Worm (Caenorhabditis elegans) whole organism, midembryonic: Measurements from ENCODE around the gene C40H1.7.

Experiments
- T22C8.4 ChIP-seq: fragments of 200-800 bp; sonication (Bioruptor generic); IDR thresholded peaks from 2 replicates; pipeline ENCODE4 v1.3.6; 2022; ENCODE audit warnings: missing genetic modification characterization, missing compliant biosample characterization
- cog-1 ChIP-seq: sonication (generic microtip); optimal IDR thresholded peaks from 2 replicates; lab custom pipeline; 2016; ENCODE audit warnings: missing genetic modification characterization, missing compliant biosample characterization
- flt-1 ChIP-seq: fragments of 200-800 bp; sonication (Bioruptor generic); IDR thresholded peaks from 2 replicates; pipeline ENCODE4 v1.3.6; 2022; ENCODE audit warnings: missing genetic modification characterization, missing compliant biosample characterization
- klf-2 ChIP-seq: fragments of 200-800 bp; sonication (Bioruptor generic); conservative IDR thresholded peaks from 2 replicates; pipeline ENCODE4 v1.3.6; 2022; ENCODE audit warnings: missing genetic modification reagents, missing genetic modification characterization, missing compliant biosample characterization
- med-1 ChIP-seq: sonication (generic microtip); optimal IDR thresholded peaks from 2 replicates; lab custom pipeline; 2017; ENCODE audit warnings: missing genetic modification characterization, mild to moderate bottlenecking, missing compliant biosample characterization, antibody characterized with exemption, missing genetic modification reagents; ENCODE audit not compliant: insufficient read depth
- ref-1 ChIP-seq: fragments of 200-800 bp; sonication (Bioruptor generic); conservative IDR thresholded peaks from 2 replicates; pipeline ENCODE4 v1.3.6; 2022; ENCODE audit warnings: missing genetic modification reagents, missing genetic modification characterization, missing compliant biosample characterization
- tab-1 ChIP-seq: fragments of 200-800 bp; sonication (Bioruptor generic); IDR thresholded peaks from 2 replicates; pipeline ENCODE4 v1.3.6; 2022; ENCODE audit warnings: missing genetic modification characterization, missing compliant biosample characterization
- ztf-23 ChIP-seq: fragments of 200-800 bp; sonication (Bioruptor generic); IDR thresholded peaks from 2 replicates; pipeline ENCODE4 v1.3.6; 2022; ENCODE audit warnings: missing genetic modification reagents, missing genetic modification characterization, missing compliant biosample characterization
- ztf-29 ChIP-seq: fragments of 200-800 bp; sonication (Bioruptor generic); IDR thresholded peaks from 2 replicates; pipeline ENCODE4 v1.3.6; 2022; ENCODE audit warnings: missing genetic modification reagents, missing genetic modification characterization, missing compliant biosample characterization

Gene C40H1.7

DNA sequence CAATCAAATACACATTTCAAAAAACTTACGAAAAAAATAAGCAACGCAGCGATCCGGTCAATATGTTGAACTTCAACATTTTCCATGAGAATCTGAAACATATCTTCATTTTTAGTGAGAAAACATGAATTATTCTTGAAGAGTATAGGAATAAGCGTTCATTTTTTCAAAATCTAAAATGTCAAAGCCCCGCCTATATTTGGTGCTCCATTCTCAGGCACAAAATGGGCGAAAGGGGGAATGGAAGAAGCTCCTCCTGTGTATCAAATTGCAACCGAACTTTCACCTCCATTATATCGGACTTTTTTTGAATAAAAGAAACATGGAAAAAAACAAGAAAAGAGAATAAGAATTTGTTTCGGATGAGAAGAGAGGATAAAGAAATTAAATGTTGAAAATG lies 18.2 kb upstream of the C40H1.7 start, which contains the start of gene srx-45:
Gene srx-45 (minus strand): TSS at position 101 of the 400 bp plus-strand sequence.
- TF ChIP-seq ztf-23 (GFP tag; lab: Robert Waterston, UW) (no peak), ztf-29 (GFP tag; lab: Robert Waterston, UW) (no peak), med-1 (GFP tag; lab: Kevin White, UChicago) (no peak), tab-1 (no peak), T22C8.4 (GFP tag; lab: Robert Waterston, UW) (no peak), klf-2 (GFP tag; lab: Robert Waterston, UW) (no peak), ref-1 (GFP tag; lab: Robert Waterston, UW) (no peak), flt-1 (GFP tag; lab: Robert Waterston, UW) (no peak), cog-1 (no peak)

DNA sequence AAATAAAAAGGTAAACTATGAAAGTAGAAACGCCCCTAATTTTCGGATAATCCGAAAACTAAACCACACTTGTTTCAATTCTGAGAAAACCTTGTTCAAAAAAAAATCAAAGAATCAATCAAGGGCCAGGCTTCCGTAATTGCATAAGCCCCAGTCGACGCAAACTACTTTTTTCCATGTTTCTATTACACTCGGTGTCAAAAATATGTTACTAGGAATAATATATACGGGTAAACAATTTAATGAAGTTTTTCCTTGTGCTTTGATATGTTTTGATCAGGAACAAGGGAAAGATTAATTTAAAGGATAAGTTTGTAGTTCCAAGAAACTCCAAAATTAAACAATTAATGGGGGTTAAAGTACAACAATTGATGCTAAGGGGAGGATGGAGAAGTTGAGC lies 15.0 kb upstream of the C40H1.7 start:
- TF ChIP-seq cog-1: no peak
- no peak for TF ChIP-seq flt-1 (GFP tag; lab: Robert Waterston, UW)

DNA sequence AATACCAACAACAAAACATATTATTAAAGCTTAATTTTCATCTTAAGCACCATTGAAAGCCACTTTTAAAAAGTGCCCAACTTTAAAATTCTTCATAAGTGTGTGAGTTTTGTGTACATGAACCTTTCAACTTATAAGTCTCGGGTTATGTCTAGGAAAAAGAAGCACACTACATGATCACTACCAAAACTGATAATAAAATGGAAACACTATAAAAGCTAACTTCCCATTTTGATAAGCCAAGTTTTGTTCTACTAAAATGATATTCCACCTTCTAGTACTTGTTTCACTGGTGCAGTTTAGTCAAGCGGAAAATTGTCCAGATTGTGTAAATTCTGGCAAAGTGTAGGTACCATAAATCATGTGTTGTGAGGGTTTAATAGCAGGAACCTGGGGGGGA lies 10.3 kb upstream of the C40H1.7 start, which contains the start of gene C40H1.8:
Gene C40H1.8 (plus strand): TSS at position 242 of the 400 bp plus-strand sequence.
- TF ChIP-seq ztf-23 (GFP tag; lab: Robert Waterston, UW) (no peak), cog-1 (no peak), tab-1 (no peak), med-1 (GFP tag; lab: Kevin White, UChicago) (no peak), flt-1 (GFP tag; lab: Robert Waterston, UW) (no peak), T22C8.4 (GFP tag; lab: Robert Waterston, UW) (no peak), ztf-29 (GFP tag; lab: Robert Waterston, UW) (no peak), klf-2 (GFP tag; lab: Robert Waterston, UW) (no peak), ref-1 (GFP tag; lab: Robert Waterston, UW) (no peak)

DNA sequence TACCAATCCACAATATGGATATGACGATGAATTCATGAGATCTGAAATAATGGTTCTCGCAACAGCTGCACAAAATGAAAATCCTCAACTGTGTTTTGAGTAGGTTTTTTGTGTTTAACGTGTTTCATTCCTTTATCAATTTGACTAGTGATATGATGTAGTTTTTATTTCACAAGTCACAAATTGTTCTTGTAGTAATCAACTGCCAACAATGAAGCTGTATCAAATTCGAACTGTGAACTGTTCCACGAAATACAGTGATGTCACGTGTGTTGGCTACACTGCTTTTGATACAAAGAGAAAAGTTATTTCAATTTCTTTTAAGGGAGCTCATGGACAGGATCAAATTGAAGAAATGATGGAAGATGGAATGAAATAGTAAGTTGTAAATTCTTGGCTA lies 9.6 kb upstream of the C40H1.7 start:
- TF ChIP-seq ztf-29 (GFP tag; lab: Robert Waterston, UW) (no peak), cog-1 (no peak), flt-1 (GFP tag; lab: Robert Waterston, UW) (no peak), ztf-23 (GFP tag; lab: Robert Waterston, UW) (no peak), tab-1 (no peak), T22C8.4 (GFP tag; lab: Robert Waterston, UW) (no peak), ref-1 (GFP tag; lab: Robert Waterston, UW) (no peak), klf-2 (GFP tag; lab: Robert Waterston, UW) (no peak), med-1 (GFP tag; lab: Kevin White, UChicago) (no peak)

DNA sequence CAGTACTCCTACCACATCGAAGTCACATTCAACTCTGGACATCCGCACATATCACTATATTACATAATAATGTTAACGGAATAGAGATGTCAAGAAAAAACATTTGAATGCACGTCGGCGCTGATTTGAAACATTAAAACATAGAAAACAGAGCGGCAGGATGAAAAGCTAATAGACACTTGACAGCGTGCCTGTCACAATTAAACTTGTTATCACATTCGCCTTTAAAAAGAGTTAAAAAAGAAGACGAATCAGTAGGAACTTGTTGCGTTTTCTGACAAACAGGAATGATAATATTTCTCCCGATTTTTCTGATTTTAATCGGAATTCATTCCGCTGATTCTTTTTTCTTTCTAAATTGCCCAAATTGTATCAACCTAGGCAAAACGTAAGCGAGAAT lies 7.2 kb upstream of the C40H1.7 start:
- TF ChIP-seq flt-1 (GFP tag; lab: Robert Waterston, UW): no peak
- no peak for TF ChIP-seq cog-1
- TF ChIP-seq ref-1 (GFP tag; lab: Robert Waterston, UW): no peak
- TF ChIP-seq tab-1: no peak
- no peak for TF ChIP-seq med-1 (GFP tag; lab: Kevin White, UChicago)
- TF ChIP-seq klf-2 (GFP tag; lab: Robert Waterston, UW): no peak
- no peak for TF ChIP-seq T22C8.4 (GFP tag; lab: Robert Waterston, UW)
- no peak for TF ChIP-seq ztf-29 (GFP tag; lab: Robert Waterston, UW)
- TF ChIP-seq ztf-23 (GFP tag; lab: Robert Waterston, UW): no peak

DNA sequence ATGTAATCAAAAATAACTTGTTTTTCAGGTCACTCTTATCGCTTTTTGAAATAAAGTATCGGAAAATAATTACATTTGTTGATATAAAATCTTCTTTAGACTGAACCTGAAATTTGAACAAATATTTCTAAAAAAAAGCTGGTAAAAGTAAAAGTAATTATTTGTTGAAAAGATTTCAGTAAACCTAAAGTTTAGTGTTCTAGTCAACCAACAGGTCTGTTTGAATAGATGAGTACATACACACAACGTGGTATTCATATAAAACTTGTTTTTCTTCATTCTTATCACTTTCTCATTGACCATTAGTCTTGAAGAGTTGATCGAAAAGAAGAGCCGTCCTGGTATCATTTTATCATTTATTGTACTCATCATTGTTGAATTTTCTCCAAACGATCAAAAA lies 5.2 kb upstream of the C40H1.7 start, which contains the start of gene C40H1.9:
Gene C40H1.9 (plus strand): TSS at position 301 of the 400 bp plus-strand sequence.
- no peak for TF ChIP-seq ztf-29 (GFP tag; lab: Robert Waterston, UW)
- TF ChIP-seq flt-1 (GFP tag; lab: Robert Waterston, UW): no peak
- no peak for TF ChIP-seq ztf-23 (GFP tag; lab: Robert Waterston, UW)
- TF ChIP-seq T22C8.4 (GFP tag; lab: Robert Waterston, UW): no peak
- TF ChIP-seq ref-1 (GFP tag; lab: Robert Waterston, UW): no peak
- no peak for TF ChIP-seq cog-1
- no peak for TF ChIP-seq klf-2 (GFP tag; lab: Robert Waterston, UW)
- no peak for TF ChIP-seq med-1 (GFP tag; lab: Kevin White, UChicago)
- no peak for TF ChIP-seq tab-1

DNA sequence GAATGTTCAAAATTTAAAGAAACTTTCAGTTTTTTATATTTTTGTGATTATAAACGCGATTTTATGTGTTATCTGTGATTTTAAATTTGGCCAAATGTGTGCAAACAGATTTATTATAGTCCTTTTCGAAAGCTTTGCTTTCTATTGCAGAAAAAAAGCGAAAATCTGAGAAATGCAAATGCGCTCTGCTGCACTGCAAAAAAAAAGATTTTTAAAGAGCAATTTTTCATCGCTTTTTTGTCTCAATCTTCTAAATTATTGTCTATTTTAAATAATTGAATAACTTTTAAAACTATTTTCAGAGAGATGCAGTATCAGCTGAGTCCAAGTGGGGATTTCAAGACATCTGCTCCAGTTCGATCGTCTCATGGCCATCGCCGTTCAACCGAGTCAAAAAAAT lies 2.8 kb upstream of the C40H1.7 start, which contains the start of gene cpb-1:
Gene cpb-1 (plus strand): TSS at position 301 of the 400 bp plus-strand sequence.
- no peak for TF ChIP-seq ref-1 (GFP tag; lab: Robert Waterston, UW)
- TF ChIP-seq T22C8.4 (GFP tag; lab: Robert Waterston, UW): no peak

DNA sequence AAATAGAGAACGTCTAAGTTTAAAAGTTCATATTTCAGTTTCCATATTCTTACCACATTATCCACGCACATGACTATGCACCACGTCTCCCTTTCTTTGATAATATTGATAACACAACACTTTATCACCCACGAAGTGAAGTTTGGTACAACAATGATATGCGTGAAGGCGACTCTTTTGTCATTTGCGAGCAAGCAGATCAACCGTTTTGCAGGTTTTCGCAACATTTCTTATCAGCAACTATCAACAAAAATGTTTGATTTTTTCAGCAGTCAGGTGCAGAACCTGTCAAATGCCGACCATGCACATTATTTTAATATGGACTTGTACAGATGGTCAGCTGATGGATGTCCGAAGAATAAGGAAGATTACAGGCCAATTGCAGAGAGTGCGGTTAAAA lies 1.7 kb downstream of the C40H1.7 start:
- TF ChIP-seq ref-1 (GFP tag; lab: Robert Waterston, UW) (no peak), flt-1 (GFP tag; lab: Robert Waterston, UW) (no peak), med-1 (GFP tag; lab: Kevin White, UChicago) (no peak), ztf-23 (GFP tag; lab: Robert Waterston, UW) (no peak), ztf-29 (GFP tag; lab: Robert Waterston, UW) (no peak), cog-1 (no peak), tab-1 (no peak), T22C8.4 (GFP tag; lab: Robert Waterston, UW) (no peak), klf-2 (GFP tag; lab: Robert Waterston, UW) (no peak)

DNA sequence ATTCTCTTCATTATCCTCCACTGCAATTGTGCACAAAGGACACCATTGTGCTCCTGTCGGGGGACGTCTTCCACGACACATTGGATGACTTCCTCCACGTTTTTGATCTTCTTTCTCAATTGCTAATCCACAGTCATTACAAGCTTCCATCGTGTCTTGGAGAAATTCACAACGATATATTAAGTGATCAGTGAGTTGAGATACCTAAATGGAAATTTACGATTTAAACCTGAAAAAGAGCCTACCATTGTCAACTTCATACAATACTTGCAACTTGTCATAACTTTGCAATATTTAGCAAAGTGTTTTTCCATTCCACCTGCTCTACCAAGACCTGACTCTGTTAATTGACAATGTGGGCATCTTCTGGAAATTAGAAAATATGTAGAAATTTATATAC lies 3.1 kb downstream of the C40H1.7 start:
- TF ChIP-seq T22C8.4 (GFP tag; lab: Robert Waterston, UW): no peak
- TF ChIP-seq flt-1 (GFP tag; lab: Robert Waterston, UW): no peak
- no peak for TF ChIP-seq klf-2 (GFP tag; lab: Robert Waterston, UW)
- TF ChIP-seq ztf-29 (GFP tag; lab: Robert Waterston, UW): no peak
- no peak for TF ChIP-seq cog-1
- TF ChIP-seq ref-1 (GFP tag; lab: Robert Waterston, UW): no peak
- no peak for TF ChIP-seq ztf-23 (GFP tag; lab: Robert Waterston, UW)
- no peak for TF ChIP-seq tab-1
- TF ChIP-seq med-1 (GFP tag; lab: Kevin White, UChicago): no peak

DNA sequence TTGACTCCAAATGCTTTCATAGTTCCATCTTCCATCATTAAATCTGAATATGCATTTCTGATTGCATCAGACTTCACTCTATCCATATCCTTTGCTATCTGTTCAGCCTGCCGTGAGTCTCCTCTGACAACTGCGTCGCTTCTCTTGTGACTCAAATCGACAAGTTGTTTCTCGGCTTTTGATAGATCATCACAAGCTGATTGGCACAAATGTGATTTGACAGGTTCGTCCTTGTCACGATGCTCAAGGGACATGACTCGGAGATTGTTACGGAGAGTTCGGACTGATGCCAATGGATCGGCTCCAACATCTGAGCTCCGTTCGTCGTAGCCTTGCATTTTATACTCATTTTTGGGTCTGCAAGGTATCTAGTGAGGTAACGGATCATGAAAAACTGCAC lies 3.9 kb downstream of the C40H1.7 start:
- TF ChIP-seq flt-1 (GFP tag; lab: Robert Waterston, UW) (no peak), med-1 (GFP tag; lab: Kevin White, UChicago) (no peak), T22C8.4 (GFP tag; lab: Robert Waterston, UW) (no peak), ref-1 (GFP tag; lab: Robert Waterston, UW) (no peak), tab-1 (no peak), cog-1 (no peak), ztf-23 (GFP tag; lab: Robert Waterston, UW) (no peak), ztf-29 (GFP tag; lab: Robert Waterston, UW) (no peak)
